Worm (Caenorhabditis elegans) whole organism, L4 larva: ENCODE measurements around the gene pkc-3.

Experiments
- D1046.2 ChIP-seq: fragments of 200-800 bp; sonication (Bioruptor generic); IDR thresholded peaks from 2 replicates; pipeline ENCODE4 v1.3.6; 2022; ENCODE audit warnings: missing genetic modification characterization, missing compliant biosample characterization
- F10B5.3 ChIP-seq: sonication (generic microtip); optimal IDR thresholded peaks from 2 replicates; lab custom pipeline; 2016; ENCODE audit warnings: mild to moderate bottlenecking, missing genetic modification characterization, missing compliant biosample characterization
- F44E2.7 ChIP-seq: fragments of 200-800 bp; sonication (Bioruptor generic); IDR thresholded peaks from 2 replicates; pipeline ENCODE4 v2.1.2; 2022; ENCODE audit warnings: missing genetic modification characterization, missing compliant biosample characterization
- R02D3.7 ChIP-seq: fragments of 150-350 bp; sonication (generic microtip); optimal IDR thresholded peaks from 3 replicates; lab custom pipeline; 2014; ENCODE audit warnings: missing biosample characterization, missing genetic modification characterization
- T20F7.1 ChIP-seq: fragments of 200-800 bp; sonication (Bioruptor generic); optimal IDR thresholded peaks from 2 replicates; lab custom pipeline; 2018; ENCODE audit warnings: mild to moderate bottlenecking, missing genetic modification characterization, missing compliant biosample characterization
- T26A8.4 ChIP-seq: fragments of 200-800 bp; sonication (Bioruptor generic); IDR thresholded peaks from 2 replicates; pipeline ENCODE4 v1.3.6; 2022; ENCODE audit warnings: missing genetic modification characterization, missing compliant biosample characterization
- Y5F2A.4 ChIP-seq: fragments of 200-800 bp; sonication (Bioruptor generic); optimal IDR thresholded peaks from 2 replicates; lab custom pipeline; 2018; ENCODE audit warnings: mild to moderate bottlenecking, missing genetic modification characterization, missing compliant biosample characterization
- Y75B8A.6 ChIP-seq: fragments of 200-800 bp; sonication (Bioruptor generic); IDR thresholded peaks from 2 replicates; pipeline ENCODE4 v1.3.6; 2022; ENCODE audit warnings: missing genetic modification reagents, missing genetic modification characterization, missing compliant biosample characterization
- aha-1 ChIP-seq: fragments of 150-350 bp; peaks from one replicate; lab custom pipeline; 2014; ENCODE audit warnings: missing biosample characterization, missing genetic modification characterization
- aly-2 ChIP-seq: sonication (generic microtip); optimal IDR thresholded peaks from 2 replicates; lab custom pipeline; 2018; ENCODE audit warnings: missing biosample characterization, missing genetic modification characterization
- ama-1 ChIP-seq: fragments of 150-350 bp; optimal IDR thresholded peaks from 2 replicates; lab custom pipeline; 2014; ENCODE audit warnings: inconsistent platforms, mixed read lengths
- arid-1 ChIP-seq: fragments of 200-800 bp; sonication (Bioruptor generic); conservative IDR thresholded peaks from 2 replicates; pipeline ENCODE4 v1.3.6; 2022; ENCODE audit warnings: missing genetic modification reagents, missing genetic modification characterization, missing compliant biosample characterization
- attf-4 ChIP-seq: sonication (generic microtip); optimal IDR thresholded peaks from 3 replicates; lab custom pipeline; 2017; ENCODE audit warnings: missing biosample characterization, missing genetic modification characterization
- ceh-20 ChIP-seq: fragments of 200-800 bp; sonication (Bioruptor generic); IDR thresholded peaks from 2 replicates; pipeline ENCODE4 v1.3.6; 2022; ENCODE audit warnings: missing genetic modification reagents, missing genetic modification characterization, missing compliant biosample characterization
- ceh-28 ChIP-seq: fragments of 150-350 bp; optimal IDR thresholded peaks from 2 replicates; lab custom pipeline; 2014; ENCODE audit warnings: missing biosample characterization, missing genetic modification reagents, missing genetic modification characterization
- ces-1 ChIP-seq: fragments of 150-350 bp; sonication (generic microtip); optimal IDR thresholded peaks from 4 replicates; lab custom pipeline; 2014; ENCODE audit warnings: missing biosample characterization, missing genetic modification reagents, missing genetic modification characterization
- cey-2 ChIP-seq: sonication (generic microtip); optimal IDR thresholded peaks from 3 replicates; lab custom pipeline; 2017; ENCODE audit warnings: missing genetic modification characterization, mild to moderate bottlenecking, missing compliant biosample characterization, antibody characterized with exemption, borderline replicate concordance; ENCODE audit not compliant: insufficient read depth
- daf-16 ChIP-seq, 3 experiments: sonication (generic microtip); optimal IDR thresholded peaks; 2 replicates each; lab custom pipeline; 2016 to 2017; ENCODE audit warnings: missing genetic modification characterization in 3 of 3, missing genetic modification reagents in 3 of 3, mild to moderate bottlenecking in 2 of 3, missing compliant biosample characterization in 2 of 3, missing biosample characterization in 1 of 3, moderate library complexity in 1 of 3
- dmd-9 ChIP-seq: fragments of 200-800 bp; sonication (Bioruptor generic); IDR thresholded peaks from 2 replicates; pipeline ENCODE4 v1.3.6; 2022; ENCODE audit warnings: missing genetic modification reagents, missing genetic modification characterization, missing compliant biosample characterization
- duxl-1 ChIP-seq: sonication (generic microtip); optimal IDR thresholded peaks from 2 replicates; lab custom pipeline; 2016; ENCODE audit warnings: mild to moderate bottlenecking, missing genetic modification characterization, moderate library complexity, missing compliant biosample characterization; ENCODE audit not compliant: poor library complexity
- dve-1 ChIP-seq: sonication (generic microtip); optimal IDR thresholded peaks from 2 replicates; lab custom pipeline; 2017; ENCODE audit warnings: antibody characterized with exemption, mild to moderate bottlenecking, missing genetic modification characterization, missing compliant biosample characterization; ENCODE audit not compliant: insufficient read depth
- egl-27 ChIP-seq: sonication (generic microtip); optimal IDR thresholded peaks from 3 replicates; lab custom pipeline; 2017; ENCODE audit warnings: missing biosample characterization, missing genetic modification reagents, missing genetic modification characterization
- egl-43 ChIP-seq: fragments of 200-800 bp; sonication (Bioruptor generic); IDR thresholded peaks from 2 replicates; pipeline ENCODE4 v1.3.6; 2022; ENCODE audit warnings: missing genetic modification reagents, missing genetic modification characterization, missing compliant biosample characterization
- fkh-10 ChIP-seq: fragments of 150-350 bp; optimal IDR thresholded peaks from 2 replicates; lab custom pipeline; 2014; ENCODE audit warnings: missing biosample characterization, missing genetic modification reagents, missing genetic modification characterization
- fos-1 ChIP-seq: fragments of 150-350 bp; optimal IDR thresholded peaks from 2 replicates; lab custom pipeline; 2014; ENCODE audit warnings: missing biosample characterization, missing genetic modification characterization
- hmg-1.1 ChIP-seq: fragments of 200-800 bp; sonication (Bioruptor generic); IDR thresholded peaks from 2 replicates; pipeline ENCODE4 v1.3.6; 2022; ENCODE audit warnings: missing genetic modification reagents, missing genetic modification characterization, missing compliant biosample characterization
- lim-7 ChIP-seq: fragments of 200-800 bp; sonication (Bioruptor generic); IDR thresholded peaks from 2 replicates; pipeline ENCODE4 v1.3.6; 2022; ENCODE audit warnings: missing genetic modification characterization, missing compliant biosample characterization
- lin-13 ChIP-seq: fragments of 150-350 bp; optimal IDR thresholded peaks from 2 replicates; lab custom pipeline; 2014; ENCODE audit warnings: missing biosample characterization, missing genetic modification reagents, missing genetic modification characterization
- lin-15B ChIP-seq: fragments of 150-350 bp; sonication (generic microtip); optimal IDR thresholded peaks from 3 replicates; lab custom pipeline; 2014; ENCODE audit warnings: missing biosample characterization, missing genetic modification characterization
- lin-29 ChIP-seq: fragments of 200-800 bp; sonication (Bioruptor generic); IDR thresholded peaks from 2 replicates; pipeline ENCODE4 v1.3.6; 2022; ENCODE audit warnings: missing genetic modification reagents, missing genetic modification characterization, missing compliant biosample characterization
- lin-38 ChIP-seq: fragments of 200-800 bp; sonication (Bioruptor generic); IDR thresholded peaks from 2 replicates; pipeline ENCODE4 v1.3.6; 2022; ENCODE audit warnings: missing genetic modification reagents, missing genetic modification characterization, missing compliant biosample characterization
- lin-39 ChIP-seq: fragments of 150-350 bp; optimal IDR thresholded peaks from 2 replicates; lab custom pipeline; 2014; ENCODE audit warnings: missing biosample characterization, missing genetic modification reagents, missing genetic modification characterization
- lir-3 ChIP-seq: sonication (generic microtip); optimal IDR thresholded peaks from 2 replicates; lab custom pipeline; 2016; ENCODE audit warnings: mild to moderate bottlenecking, missing genetic modification characterization, missing compliant biosample characterization
- lsy-2 ChIP-seq, 2 experiments: fragments of 150-350 bp in 1 of 2; sonication (generic microtip) in 1 of 2; optimal IDR thresholded peaks; 2 replicates each; lab custom pipeline; 2014 to 2017; ENCODE audit warnings: missing biosample characterization in 2 of 2, missing genetic modification characterization in 2 of 2
- madf-9 ChIP-seq: fragments of 200-800 bp; sonication (Bioruptor generic); conservative IDR thresholded peaks from 2 replicates; pipeline ENCODE4 v1.3.6; 2022; ENCODE audit warnings: missing genetic modification reagents, missing genetic modification characterization, missing compliant biosample characterization
- mdl-1 ChIP-seq, 2 experiments: fragments of 150-350 bp in 1 of 2; sonication (generic microtip) in 1 of 2; optimal IDR thresholded peaks; 2 replicates each; lab custom pipeline; 2014 to 2017; ENCODE audit warnings: missing biosample characterization in 2 of 2, missing genetic modification characterization in 2 of 2
- mxl-3 ChIP-seq: fragments of 200-800 bp; sonication (Bioruptor generic); optimal IDR thresholded peaks from 2 replicates; lab custom pipeline; 2018; ENCODE audit warnings: mild to moderate bottlenecking, missing genetic modification characterization, missing compliant biosample characterization
- nhr-111 ChIP-seq: fragments of 200-800 bp; sonication (Bioruptor generic); optimal IDR thresholded peaks from 2 replicates; lab custom pipeline; 2018; ENCODE audit warnings: mild to moderate bottlenecking, missing genetic modification characterization, missing compliant biosample characterization
- nhr-25 ChIP-seq: sonication (generic microtip); optimal IDR thresholded peaks from 2 replicates; lab custom pipeline; 2017; ENCODE audit warnings: missing genetic modification characterization, mild to moderate bottlenecking, missing compliant biosample characterization, antibody characterized with exemption, moderate library complexity, borderline replicate concordance; ENCODE audit not compliant: insufficient read depth
- nhr-42 ChIP-seq: fragments of 200-800 bp; sonication (Bioruptor generic); IDR thresholded peaks from 2 replicates; pipeline ENCODE4 v1.3.6; 2022; ENCODE audit warnings: missing genetic modification characterization, missing compliant biosample characterization
- nhr-6 ChIP-seq: fragments of 150-350 bp; optimal IDR thresholded peaks from 2 replicates; lab custom pipeline; 2014; ENCODE audit warnings: missing biosample characterization, missing genetic modification characterization
- php-3 ChIP-seq: fragments of 200-800 bp; sonication (Bioruptor generic); IDR thresholded peaks from 2 replicates; pipeline ENCODE4 v1.3.6; 2022; ENCODE audit warnings: missing genetic modification reagents, missing genetic modification characterization, missing compliant biosample characterization
- set-16 ChIP-seq: fragments of 200-800 bp; sonication (Bioruptor generic); IDR thresholded peaks from 2 replicates; pipeline ENCODE4 v1.3.6; 2022; ENCODE audit warnings: missing genetic modification reagents, missing genetic modification characterization, missing compliant biosample characterization
- skn-1 ChIP-seq: fragments of 150-350 bp; optimal IDR thresholded peaks from 2 replicates; lab custom pipeline; 2014; ENCODE audit warnings: missing biosample characterization, missing genetic modification characterization
- tag-97 ChIP-seq: fragments of 200-800 bp; sonication (Bioruptor generic); IDR thresholded peaks from 2 replicates; pipeline ENCODE4 v1.3.6; 2022; ENCODE audit warnings: missing genetic modification characterization, missing compliant biosample characterization
- vab-7 ChIP-seq: fragments of 200-800 bp; sonication (Bioruptor generic); IDR thresholded peaks from 2 replicates; pipeline ENCODE4 v1.3.6; 2022; ENCODE audit warnings: missing genetic modification reagents, missing genetic modification characterization, missing compliant biosample characterization
- zfp-3 ChIP-seq: fragments of 200-800 bp; sonication (Bioruptor generic); conservative IDR thresholded peaks from 2 replicates; pipeline ENCODE4 v1.3.6; 2022; ENCODE audit warnings: missing genetic modification reagents, missing genetic modification characterization, missing compliant biosample characterization
- zip-11 ChIP-seq: fragments of 200-800 bp; sonication (Bioruptor generic); IDR thresholded peaks from 2 replicates; pipeline ENCODE4 v1.3.6; 2022; ENCODE audit warnings: missing genetic modification characterization, missing compliant biosample characterization
- zip-2 ChIP-seq: fragments of 150-350 bp; optimal IDR thresholded peaks from 2 replicates; lab custom pipeline; 2014; ENCODE audit warnings: missing biosample characterization, missing genetic modification characterization
- ztf-7 ChIP-seq: fragments of 150-350 bp; optimal IDR thresholded peaks from 2 replicates; lab custom pipeline; 2014; ENCODE audit warnings: missing biosample characterization, missing genetic modification characterization

pkc-3 gene

DNA sequence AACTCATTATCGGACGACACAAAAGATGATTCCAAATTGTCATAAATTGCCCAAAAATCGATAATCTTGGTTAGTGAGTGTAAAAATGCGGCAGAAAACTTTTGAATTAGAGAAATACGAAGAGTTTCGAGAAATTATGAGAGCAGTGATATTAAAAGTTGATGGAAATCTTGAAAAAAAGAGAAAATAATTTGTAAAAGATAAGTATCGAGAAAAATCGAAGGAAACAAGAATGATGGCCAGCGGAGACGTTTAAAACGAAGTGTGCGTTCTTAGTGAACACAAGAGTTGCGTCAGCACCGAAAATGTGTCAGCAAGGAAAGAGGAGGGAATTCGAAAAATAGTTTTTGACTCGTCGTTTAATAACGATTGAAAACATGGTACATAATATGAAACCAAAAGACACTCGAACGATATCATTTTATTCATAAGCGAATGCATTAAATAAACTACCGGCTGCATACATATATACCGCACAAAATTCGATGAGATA lies 10.1 kb downstream of the pkc-3 start, which contains the start of gene ndx-6 (continued):
- TF ChIP-seq lim-7 (no peak), aha-1 (tag; lab: Kevin White, UChicago) (peak; percentile 42), egl-27 (tag; lab: Kevin White, UChicago) (no peak), egl-43 (GFP tag; lab: Robert Waterston, UW) (peak; percentile 24; the same call in 1 of the 2 replicates), tag-97 (GFP tag; lab: Robert Waterston, UW) (no peak), nhr-6 (peak; percentile 61), lsy-2 (tag; optimal IDR thresholded peaks at IDR 0.05; lab: Kevin White, UChicago) (peak; percentile 73 to 94), zfp-3 (peak; percentile 60; the same call in 1 of the 2 replicates), php-3 (GFP tag; lab: Robert Waterston, UW) (no peak), hmg-1.1 (GFP tag; lab: Robert Waterston, UW) (peak; percentile 71), nhr-111 (GFP tag; lab: Kevin White, UChicago) (no peak), madf-9 (peak; percentile 35; the same call in 1 of the 2 replicates), vab-7 (GFP tag; lab: Robert Waterston, UW) (no peak), lin-13 (GFP tag; lab: Kevin White, UChicago) (peak; percentile 64), R02D3.7 (tag; lab: Kevin White, UChicago) (no peak), ceh-28 (tag; lab: Kevin White, UChicago) (no peak), zip-2 (tag; lab: Kevin White, UChicago) (no peak), mdl-1 (tag; optimal IDR thresholded peaks at IDR 0.05; lab: Kevin White, UChicago) (peak in 1 of 2 experiments; percentile 27), nhr-25 (peak; percentile 76), nhr-42 (GFP tag; lab: Robert Waterston, UW) (0 out of 2 replicates have a peak, but pooled peaks have one; percentile 64), aly-2 (no peak), lin-15B (peak; percentile 22), dmd-9 (GFP tag; lab: Robert Waterston, UW) (0 out of 2 replicates have a peak, but pooled peaks have one; percentile 42), Y75B8A.6 (GFP tag; lab: Robert Waterston, UW) (no peak), D1046.2 (no peak), lin-39 (tag; lab: Kevin White, UChicago) (no peak), fkh-10 (GFP tag; lab: Kevin White, UChicago) (no peak), ceh-20 (peak; percentile 58; the same call in 1 of the 2 replicates), ama-1 (lab: Kevin White, UChicago) (peak; percentile 55), fos-1 (no peak), dve-1 (tag; lab: Kevin White, UChicago) (peak; percentile 85), Y5F2A.4 (GFP tag; lab: Kevin White, UChicago) (no peak), F10B5.3 (tag; lab: Kevin White, UChicago) (no peak), mxl-3 (GFP tag; lab: Kevin White, UChicago) (peak; percentile 57), attf-4 (tag; lab: Kevin White, UChicago) (no peak), skn-1 (tag; lab: Kevin White, UChicago) (no peak), zip-11 (GFP tag; lab: Robert Waterston, UW) (no peak), lin-38 (GFP tag; lab: Robert Waterston, UW) (peak; percentile 86), T26A8.4 (peak; percentile 74), T20F7.1 (GFP tag; lab: Kevin White, UChicago) (peak; percentile 83), ztf-7 (tag; lab: Kevin White, UChicago) (peak; percentile 43), lin-29 (0 out of 2 replicates have a peak, but pooled peaks have one; percentile 32), set-16 (no peak), lir-3 (tag; lab: Kevin White, UChicago) (no peak), cey-2 (tag; lab: Kevin White, UChicago) (no peak), daf-16 (GFP tag; optimal IDR thresholded peaks at IDR 0.05; lab: Kevin White, UChicago) (no peak), daf-16 (tag; optimal IDR thresholded peaks at IDR 0.05; lab: Kevin White, UChicago) (peak; percentile 47), arid-1 (GFP tag; lab: Robert Waterston, UW) (peak; percentile 62; the same call in 1 of the 2 replicates), F44E2.7 (GFP tag; lab: Robert Waterston, UW) (no peak), duxl-1 (tag; lab: Kevin White, UChicago) (peak; percentile 51), ces-1 (GFP tag; lab: Kevin White, UChicago) (no peak)
